Worm (Caenorhabditis elegans): ENCODE data around the gene pho-11.

Gene pho-11

ce11 chrII:9917904-9918303 lies 13.7 kb upstream of the pho-11 start, which contains the start of gene C05C10.8:
TSS of gene C05C10.8 (minus strand) at chrII:9918004.
- TF ChIP-seq zip-2 (tag; optimal IDR thresholded peaks at IDR 0.05) (no peak), fos-1 (tag; optimal IDR thresholded peaks at IDR 0.05) (no peak), ZK546.5 (tag; optimal IDR thresholded peaks at IDR 0.05) (no peak), hif-1 (tag; optimal IDR thresholded peaks at IDR 0.05) (no peak), skn-1 (tag; optimal IDR thresholded peaks at IDR 0.05) (no peak), pha-4 (GFP tag; IDR thresholded peaks at IDR 0.05) (no peak), pha-4 (tag; optimal IDR thresholded peaks at IDR 0.05) (no peak), madf-5 (GFP tag; IDR thresholded peaks at IDR 0.05) (no peak), lin-1 (GFP tag; IDR thresholded peaks at IDR 0.05) (no peak), nhr-102 (tag; optimal IDR thresholded peaks at IDR 0.05) (no peak), D1046.2 (GFP tag; IDR thresholded peaks at IDR 0.05) (no peak), lin-39 (tag; optimal IDR thresholded peaks at IDR 0.05) (no peak), nhr-77 (tag; optimal IDR thresholded peaks at IDR 0.05) (no peak), daf-19 (GFP tag; conservative IDR thresholded peaks at IDR 0.05) (no peak), zag-1 (tag; optimal IDR thresholded peaks at IDR 0.05) (no peak), ZK337.2 (GFP tag; IDR thresholded peaks at IDR 0.05) (no peak), nhr-41 (GFP tag; IDR thresholded peaks at IDR 0.05) (no peak), mxl-3 (GFP tag; optimal IDR thresholded peaks at IDR 0.05) (no peak), mdt-29 (GFP tag; IDR thresholded peaks at IDR 0.05) (no peak), lim-7 (GFP tag; IDR thresholded peaks at IDR 0.05) (no peak), F26F4.8 (GFP tag; conservative IDR thresholded peaks at IDR 0.05) (no peak)

DNA sequence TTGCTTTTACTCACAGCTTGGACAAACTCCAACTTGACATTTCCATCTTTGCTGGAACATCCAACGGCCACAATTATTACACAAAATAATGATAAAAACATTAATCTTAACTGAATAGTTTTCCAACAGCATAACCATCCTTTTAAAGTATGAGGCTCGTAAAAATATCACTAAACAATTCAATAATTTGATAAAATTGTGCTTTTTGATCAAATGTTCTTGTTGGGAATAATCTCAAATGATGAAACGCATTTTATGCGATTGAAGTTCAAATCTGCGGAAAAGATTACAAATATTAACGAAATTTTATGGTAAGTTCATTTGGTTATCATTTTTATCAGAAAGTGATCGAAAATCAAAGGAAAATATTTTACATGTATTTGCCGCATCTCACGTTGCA lies 11.2 kb upstream of the pho-11 start, which contains the start of gene pho-10:
TSS of gene pho-10 (minus strand) at position 101 of the 400 bp plus-strand sequence.
- TF ChIP-seq skn-1 (tag; optimal IDR thresholded peaks at IDR 0.05) (no peak), zag-1 (tag; optimal IDR thresholded peaks at IDR 0.05) (no peak), aly-2 (tag; optimal IDR thresholded peaks at IDR 0.05) (no peak), tra-1 (GFP tag; IDR thresholded peaks at IDR 0.05) (no peak), ces-1 (GFP tag; optimal IDR thresholded peaks at IDR 0.05) (no peak), F37D6.2 (tag; optimal IDR thresholded peaks at IDR 0.05) (no peak), dmd-8 (GFP tag; IDR thresholded peaks at IDR 0.05) (no peak), lin-29 (GFP tag; IDR thresholded peaks at IDR 0.05) (no peak), dpl-1 (GFP tag; optimal IDR thresholded peaks at IDR 0.05) (no peak), saeg-2 (GFP tag; IDR thresholded peaks at IDR 0.05) (no peak), mxl-2 (GFP tag; conservative IDR thresholded peaks at IDR 0.05) (no peak), snpc-4 (tag; optimal IDR thresholded peaks at IDR 0.05) (no peak), attf-4 (tag; optimal IDR thresholded peaks at IDR 0.05) (no peak), set-16 (GFP tag; IDR thresholded peaks at IDR 0.05) (no peak), hmg-1.1 (GFP tag; IDR thresholded peaks at IDR 0.05) (no peak), zfp-3 (GFP tag; conservative IDR thresholded peaks at IDR 0.05) (no peak), ceh-44 (GFP tag; IDR thresholded peaks at IDR 0.05) (no peak)

ce11 chrII:9921622-9922269 lies 9.9 kb upstream of the pho-11 start, which contains the start of gene C05C10.2:
TSS of gene C05C10.2 (plus strand) at chrII:9922219.
- TF ChIP-seq sdz-12 (GFP tag; optimal IDR thresholded peaks at IDR 0.05) (no peak), unc-62 (GFP tag; optimal IDR thresholded peaks at IDR 0.05 in 1 of 2) (peak in 1 of 2 experiments; percentile 42), unc-62 (tag; optimal IDR thresholded peaks at IDR 0.05) (no peak), F49E8.2 (tag; optimal IDR thresholded peaks at IDR 0.05; ENCODE audit: borderline replicate concordance) (no peak), madf-5 (GFP tag; IDR thresholded peaks at IDR 0.05) (no peak), jun-1 (tag; optimal IDR thresholded peaks at IDR 0.05) (no peak), unc-39 (tag; optimal IDR thresholded peaks at IDR 0.05) (no peak), mdt-29 (GFP tag; IDR thresholded peaks at IDR 0.05) (no peak), hlh-30 (tag; optimal IDR thresholded peaks at IDR 0.05; ENCODE audit: insufficient read depth) (no peak), aha-1 (tag) (peak; percentile 72), mxl-3 (GFP tag; optimal IDR thresholded peaks at IDR 0.05) (no peak), daf-12 (tag; optimal IDR thresholded peaks at IDR 0.05) (no peak)

Measured in whole organism, L4 larva.